Fruit fly (Drosophila melanogaster): ENCODE data around the gene Or98b.

Gene Or98b

dm6 chr3R:28339654-28340605 is 12.1 kb upstream of the Or98b start, which contains the start of the genes Gfat2 and Moca-cyp (continued):
- TF ChIP-seq Myb (GFP tag; optimal IDR thresholded peaks at IDR 0.05) (no peak), CG1233 (GFP tag; optimal IDR thresholded peaks at IDR 0.05) (peak; percentile 74), her (GFP tag; optimal IDR thresholded peaks at IDR 0.05) (no peak), cg (GFP tag; optimal IDR thresholded peaks at IDR 0.05) (peak; percentile 85), CG1602 (GFP tag; optimal IDR thresholded peaks at IDR 0.05) (peak; percentile 48), salm (tag; optimal IDR thresholded peaks at IDR 0.05) (no peak), CG13287 (GFP tag; IDR thresholded peaks at IDR 0.05; ENCODE audit: partially characterized antibody) (peak; percentile 65), dmrt11E (tag; optimal IDR thresholded peaks at IDR 0.05) (peak; percentile 58), CG3065 (GFP tag; optimal IDR thresholded peaks at IDR 0.05) (no peak), CG15269 (tag; optimal IDR thresholded peaks at IDR 0.05) (peak; percentile 68), Ets65A (GFP tag) (peak; percentile 88), CG7372 (GFP tag; IDR thresholded peaks at IDR 0.05) (peak; percentile 47; the same call in 1 of the 2 replicates), vvl (GFP tag; IDR thresholded peaks at IDR 0.05) (peak; percentile 65), pros (GFP tag; optimal IDR thresholded peaks at IDR 0.05) (peak; percentile 11), ab (GFP tag; optimal IDR thresholded peaks at IDR 0.05) (no peak), CG1792 (GFP tag; optimal IDR thresholded peaks at IDR 0.05) (no peak), CG12071 (GFP tag; optimal IDR thresholded peaks at IDR 0.05) (peak; percentile 69), CG7928 (GFP tag; optimal IDR thresholded peaks at IDR 0.05) (peak; percentile 88), CG11723 (GFP tag; optimal IDR thresholded peaks at IDR 0.05) (peak; percentile 71), abd-A (tag; optimal IDR thresholded peaks at IDR 0.05) (peak; percentile 2), CG15011 (GFP tag; optimal IDR thresholded peaks at IDR 0.05) (peak; percentile 35), CG10267 (tag; optimal IDR thresholded peaks at IDR 0.05) (peak; percentile 61), Spps (tag; optimal IDR thresholded peaks at IDR 0.05) (no peak), CG4328 (GFP tag; optimal IDR thresholded peaks at IDR 0.05) (peak; percentile 37), stwl (tag; optimal IDR thresholded peaks at IDR 0.05) (peak; percentile 33), Bteb2 (GFP tag; optimal IDR thresholded peaks at IDR 0.05) (no peak), sug (tag; optimal IDR thresholded peaks at IDR 0.05) (peak; percentile 70), CG17568 (GFP tag; optimal IDR thresholded peaks at IDR 0.05) (no peak), CG8765 (GFP tag; IDR thresholded peaks at IDR 0.05) (no peak), CG11093 (GFP tag; IDR thresholded peaks at IDR 0.05) (no peak), CG15601 (tag; optimal IDR thresholded peaks at IDR 0.05) (peak; percentile 33), mam (GFP tag; optimal IDR thresholded peaks at IDR 0.05) (peak; percentile 0), Hand (GFP tag; optimal IDR thresholded peaks at IDR 0.05) (no peak), CG10543 (GFP tag; optimal IDR thresholded peaks at IDR 0.05) (peak; percentile 82), tio (GFP tag; optimal IDR thresholded peaks at IDR 0.05) (no peak), CG7556 (GFP tag; optimal IDR thresholded peaks at IDR 0.05) (peak; percentile 44), tap (tag; optimal IDR thresholded peaks at IDR 0.05) (peak; percentile 67), CG10462 (GFP tag; optimal IDR thresholded peaks at IDR 0.05) (no peak), sr (GFP tag; IDR thresholded peaks at IDR 0.05) (0 out of 3 replicates have a peak, but pooled peaks have one; percentile 11), Gug (GFP tag; IDR thresholded peaks at IDR 0.05) (peak; percentile 36; the same call in 1 of the 4 replicates), fu2 (GFP tag; optimal IDR thresholded peaks at IDR 0.05) (no peak), slou (GFP tag; optimal IDR thresholded peaks at IDR 0.05) (no peak), Hmr (GFP tag; optimal IDR thresholded peaks at IDR 0.05) (peak; percentile 58), Ets97D (GFP tag; optimal IDR thresholded peaks at IDR 0.05) (no peak), CG12744 (GFP tag; optimal IDR thresholded peaks at IDR 0.05) (no peak), CG6175 (GFP tag; IDR thresholded peaks at IDR 0.05) (no peak), dimm (GFP tag; IDR thresholded peaks at IDR 0.05) (no peak), danr (GFP tag; IDR thresholded peaks at IDR 0.05) (no peak), CG10321 (GFP tag; IDR thresholded peaks at IDR 0.05) (peak; percentile 63)
